Worm (Caenorhabditis elegans): ENCODE data around the gene cdkl-1.

cdkl-1 gene

ce11 chrV:11134296-11134695, 35.6 kb downstream of the cdkl-1 start, which contains the start of gene glb-3:
Gene glb-3, plus strand, starts transcription at chrV:11134596.
- TF ChIP-seq dao-5 (tag; optimal IDR thresholded peaks at IDR 0.05) (no peak), him-1 (tag; optimal IDR thresholded peaks at IDR 0.05) (no peak), W03F9.2 (tag; optimal IDR thresholded peaks at IDR 0.05) (no peak)

- TF ChIP-seq him-1 (tag; optimal IDR thresholded peaks at IDR 0.05) (no peak), W03F9.2 (tag; optimal IDR thresholded peaks at IDR 0.05) (no peak), dao-5 (tag; optimal IDR thresholded peaks at IDR 0.05) (no peak)
Measured at ce11 chrV:11140326-11140725, 41.6 kb downstream of the cdkl-1 start.

DNA sequence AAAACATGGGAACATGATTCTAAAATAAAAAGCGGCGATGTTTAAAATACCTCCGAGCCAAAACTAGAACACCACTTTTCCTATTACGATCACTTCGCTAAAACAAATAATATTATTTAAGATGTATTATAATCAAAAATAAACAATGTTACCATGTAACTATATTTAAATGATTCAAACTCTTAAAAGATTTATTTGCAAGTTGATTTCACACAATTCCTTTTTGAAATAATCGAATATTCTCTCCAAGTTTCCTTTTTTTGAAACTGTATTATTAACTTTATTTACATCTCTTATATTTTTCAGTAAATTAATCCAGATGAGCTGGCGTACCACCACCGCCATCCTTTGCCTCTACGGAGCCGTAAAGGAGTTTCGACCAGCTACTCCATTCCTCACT, 42.5 kb downstream of the cdkl-1 start, which contains the start of gene folt-1:
Gene folt-1 (plus strand): TSS at position 301 of the 400 bp plus-strand sequence.
- no peak for TF ChIP-seq dao-5 (tag; optimal IDR thresholded peaks at IDR 0.05)
- no peak for TF ChIP-seq W03F9.2 (tag; optimal IDR thresholded peaks at IDR 0.05)
- no peak for TF ChIP-seq him-1 (tag; optimal IDR thresholded peaks at IDR 0.05)

- TF ChIP-seq dao-5 (tag; optimal IDR thresholded peaks at IDR 0.05) (no peak), W03F9.2 (tag; optimal IDR thresholded peaks at IDR 0.05) (no peak), him-1 (tag; optimal IDR thresholded peaks at IDR 0.05) (no peak)
Measured at ce11 chrV:11144694-11145093, 46.0 kb downstream of the cdkl-1 start, which contains the start of gene C06H2.7. Gene C06H2.7, minus strand, starts transcription at chrV:11144794.

- no peak for TF ChIP-seq dao-5 (tag; optimal IDR thresholded peaks at IDR 0.05)
- no peak for TF ChIP-seq him-1 (tag; optimal IDR thresholded peaks at IDR 0.05)
- TF ChIP-seq W03F9.2 (tag; optimal IDR thresholded peaks at IDR 0.05): no peak
Measured at ce11 chrV:11146958-11147779, 48.5 kb downstream of the cdkl-1 start, which contains the start of the genes T19C4.24 and nlp-33. Gene T19C4.24, minus strand, starts transcription at chrV:11147008. Gene nlp-33, plus strand, starts transcription at chrV:11147346.

- TF ChIP-seq him-1 (tag; optimal IDR thresholded peaks at IDR 0.05): no peak
Measured at ce11 chrV:11147780-11148144, 49.1 kb downstream of the cdkl-1 start.

- no peak for TF ChIP-seq him-1 (tag; optimal IDR thresholded peaks at IDR 0.05)
- no peak for TF ChIP-seq W03F9.2 (tag; optimal IDR thresholded peaks at IDR 0.05)
- no peak for TF ChIP-seq dao-5 (tag; optimal IDR thresholded peaks at IDR 0.05)
Measured at ce11 chrV:11148971-11149370, 50.3 kb downstream of the cdkl-1 start.

- no peak for TF ChIP-seq dao-5 (tag; optimal IDR thresholded peaks at IDR 0.05)
- no peak for TF ChIP-seq him-1 (tag; optimal IDR thresholded peaks at IDR 0.05)
- TF ChIP-seq W03F9.2 (tag; optimal IDR thresholded peaks at IDR 0.05): no peak
Measured at ce11 chrV:11149405-11149804, 50.7 kb downstream of the cdkl-1 start, which contains the start of gene T19C4.1. Gene T19C4.1, plus strand, starts transcription at chrV:11149705.

ce11 chrV:11152333-11152732, 53.6 kb downstream of the cdkl-1 start, which contains the start of gene srg-39:
Gene srg-39, minus strand, starts transcription at chrV:11152433.
- no peak for TF ChIP-seq him-1 (tag; optimal IDR thresholded peaks at IDR 0.05)
- no peak for TF ChIP-seq W03F9.2 (tag; optimal IDR thresholded peaks at IDR 0.05)
- no peak for TF ChIP-seq dao-5 (tag; optimal IDR thresholded peaks at IDR 0.05)

ce11 chrV:11155553-11155952, 56.9 kb downstream of the cdkl-1 start, which contains the start of gene srg-38:
Gene srg-38, minus strand, starts transcription at chrV:11155653.
- TF ChIP-seq him-1 (tag; optimal IDR thresholded peaks at IDR 0.05) (no peak), W03F9.2 (tag; optimal IDR thresholded peaks at IDR 0.05) (no peak), dao-5 (tag; optimal IDR thresholded peaks at IDR 0.05) (no peak)

DNA sequence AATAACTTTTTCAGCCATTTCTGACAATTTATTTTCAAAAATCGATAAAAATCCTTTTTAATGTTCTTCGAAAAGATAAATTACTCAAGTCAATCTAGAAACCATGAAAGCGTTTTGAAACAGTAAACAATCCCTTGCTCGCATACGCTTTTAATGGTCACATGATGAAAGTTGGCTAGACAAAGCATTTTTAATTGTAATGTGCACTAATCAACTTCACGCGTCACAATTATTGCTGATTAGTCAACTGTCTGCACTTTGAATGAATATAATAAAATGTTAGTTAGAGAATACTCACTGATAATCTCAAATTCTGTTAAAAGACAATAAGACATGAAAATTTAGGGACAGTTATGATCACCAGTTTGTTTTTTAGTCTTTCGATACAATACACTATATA, 57.9 kb downstream of the cdkl-1 start:
- TF ChIP-seq W03F9.2 (tag; optimal IDR thresholded peaks at IDR 0.05): no peak
- no peak for TF ChIP-seq him-1 (tag; optimal IDR thresholded peaks at IDR 0.05)
- TF ChIP-seq dao-5 (tag; optimal IDR thresholded peaks at IDR 0.05): no peak
